Worm (Caenorhabditis elegans) whole organism, L3 larva: ENCODE results near the gene rab-37.

Experiments
- aly-2 ChIP-seq: fragments of 150-350 bp; optimal IDR thresholded peaks from 2 replicates; lab custom pipeline; 2014; ENCODE audit warnings: missing biosample characterization, missing genetic modification characterization
- lin-15B ChIP-seq: fragments of 150-350 bp; optimal IDR thresholded peaks from 2 replicates; lab custom pipeline; 2014; ENCODE audit warnings: missing biosample characterization, missing genetic modification characterization
- nhr-28 ChIP-seq: fragments of 150-350 bp; optimal IDR thresholded peaks from 2 replicates; lab custom pipeline; 2014; ENCODE audit warnings: missing biosample characterization, missing genetic modification characterization

- TF ChIP-seq nhr-28 (tag; lab: Kevin White, UChicago) = no peak
- TF ChIP-seq lin-15B (tag; lab: Kevin White, UChicago) = no peak
- no peak for TF ChIP-seq aly-2 (tag; lab: Kevin White, UChicago)
These were observed 19.7 kb upstream of the rab-37 start for ce11 chrX:4255366-4255765.
